Fruit fly (Drosophila melanogaster): ENCODE data around the gene CG31111.
A peak's percentile ranks its signal among the peaks of the same experiment; 100 is the strongest.

CG31111 gene

dm6 chr3R:25027281-25028219 is 28.4 kb downstream of the CG31111 start (continued):
- TF ChIP-seq Dll (GFP tag; IDR thresholded peaks at IDR 0.05; ENCODE audit: partially characterized antibody) (no peak), Stat92E (GFP tag; optimal IDR thresholded peaks at IDR 0.05) (no peak), zfh1 (GFP tag; IDR thresholded peaks at IDR 0.05) (no peak), MESR4 (GFP tag; optimal IDR thresholded peaks at IDR 0.05) (no peak), CG12299 (tag; optimal IDR thresholded peaks at IDR 0.05) (peak; percentile 17), schlank (tag; optimal IDR thresholded peaks at IDR 0.05) (no peak), CG31224 (GFP tag; IDR thresholded peaks at IDR 0.05) (peak; percentile 99), CG10209 (GFP tag; optimal IDR thresholded peaks at IDR 0.05) (no peak), MBD-R2 (GFP tag; IDR thresholded peaks at IDR 0.05) (no peak), Hsf (GFP tag; optimal IDR thresholded peaks at IDR 0.05) (peak; percentile 29), slbo (GFP tag; IDR thresholded peaks at IDR 0.05) (peak; percentile 26; the same call in 1 of the 2 replicates), Abd-B (GFP tag; optimal IDR thresholded peaks at IDR 0.05) (no peak), bbx (GFP tag; IDR thresholded peaks at IDR 0.05; ENCODE audit: partially characterized antibody) (no peak)

- TF ChIP-seq ttk (GFP tag; IDR thresholded peaks at IDR 0.05) (peak; percentile 93), E2f2 (GFP tag; IDR thresholded peaks at IDR 0.05) (peak; percentile 75), CG6813 (GFP tag; optimal IDR thresholded peaks at IDR 0.05) (peak; percentile 86), CG7357 (GFP tag; IDR thresholded peaks at IDR 0.05) (peak; percentile 82), kah (GFP tag; optimal IDR thresholded peaks at IDR 0.05) (peak; percentile 71), seq (GFP tag; IDR thresholded peaks at IDR 0.05) (peak; percentile 89), CG17802 (tag; optimal IDR thresholded peaks at IDR 0.05) (peak; percentile 82), dysf (GFP tag; IDR thresholded peaks at IDR 0.05) (peak; percentile 93), wdn (GFP tag; IDR thresholded peaks at IDR 0.05) (peak; percentile 93), Spps (tag; optimal IDR thresholded peaks at IDR 0.05) (peak; percentile 83), sens (GFP tag) (peak; percentile 99), Sry-β (GFP tag; optimal IDR thresholded peaks at IDR 0.05) (peak; percentile 49), Hsf (GFP tag; optimal IDR thresholded peaks at IDR 0.05) (peak; percentile 96), CG17612 (GFP tag; IDR thresholded peaks at IDR 0.05) (peak; percentile 81), corto (GFP tag; optimal IDR thresholded peaks at IDR 0.05) (peak; percentile 80), CG9797 (GFP tag; optimal IDR thresholded peaks at IDR 0.05) (peak; percentile 59), onecut (GFP tag; IDR thresholded peaks at IDR 0.05) (peak; percentile 90), CG16813 (GFP tag; IDR thresholded peaks at IDR 0.05; ENCODE audit: partially characterized antibody) (peak; percentile 74), yki (optimal IDR thresholded peaks at IDR 0.05) (no peak), nerfin-1 (tag; optimal IDR thresholded peaks at IDR 0.05) (peak; percentile 86), CTCF (GFP tag; optimal IDR thresholded peaks at IDR 0.05) (peak; percentile 54), CG12155 (GFP tag; optimal IDR thresholded peaks at IDR 0.05) (peak; percentile 93), CG7839 (tag; optimal IDR thresholded peaks at IDR 0.05) (peak; percentile 94), CG12744 (GFP tag; optimal IDR thresholded peaks at IDR 0.05) (peak; percentile 94), row (GFP tag; IDR thresholded peaks at IDR 0.05) (peak; percentile 97), Lhr (GFP tag; optimal IDR thresholded peaks at IDR 0.05) (peak; percentile 78), Fer3 (tag; optimal IDR thresholded peaks at IDR 0.05) (peak; percentile 94), CG34376 (GFP tag; optimal IDR thresholded peaks at IDR 0.05) (peak; percentile 91), lab (GFP tag; optimal IDR thresholded peaks at IDR 0.05) (peak; percentile 96), CG3838 (GFP tag; optimal IDR thresholded peaks at IDR 0.05) (peak; percentile 89), CG7372 (GFP tag; IDR thresholded peaks at IDR 0.05) (peak; percentile 91), lbe (GFP tag; optimal IDR thresholded peaks at IDR 0.05) (peak; percentile 92), Pdp1 (GFP tag; optimal IDR thresholded peaks at IDR 0.05) (peak; percentile 93 to 94), CG10147 (GFP tag; optimal IDR thresholded peaks at IDR 0.05) (peak; percentile 90), Neu2 (GFP tag; optimal IDR thresholded peaks at IDR 0.05; ENCODE audit: borderline replicate concordance) (peak; percentile 32)
Measured at dm6 chr3R:25024895-25025557, 31.0 kb downstream of the CG31111 start, which contains the start of the genes EMC6 and Hr96. TSS of gene EMC6 (minus strand) at chr3R:25025017. TSS of gene Hr96 (plus strand) at chr3R:25025235.
